Fruit fly (Drosophila melanogaster) Kc167 (cell line): ENCODE results near the gene CG43965.

Experiments used
- Myc ChIP-seq: fragments of >200 bp; optimal IDR thresholded peaks from 2 replicates; lab custom pipeline; 2017; ENCODE audit warnings: missing external identifiers
- Sin3A ChIP-seq: fragments of >200 bp; optimal IDR thresholded peaks from 2 replicates; lab custom pipeline; 2018; ENCODE audit warnings: missing external identifiers
- h ChIP-seq: fragments of >200 bp; optimal IDR thresholded peaks from 3 replicates; lab custom pipeline; 2018; ENCODE audit warnings: missing external identifiers
- insv ChIP-seq: fragments of >200 bp; optimal IDR thresholded peaks from 3 replicates; lab custom pipeline; 2018; ENCODE audit warnings: missing external identifiers
- psq ChIP-seq: fragments of >200 bp; optimal IDR thresholded peaks from 2 replicates; lab custom pipeline; 2017; ENCODE audit warnings: missing external identifiers
- ttk ChIP-seq: sonication (Bioruptor generic); optimal IDR thresholded peaks from 2 replicates; lab custom pipeline; 2017; ENCODE audit warnings: missing external identifiers

dm6 chr3L:8682551-8683375, 42.8 kb downstream of the CG43965 start:
- no peak for TF ChIP-seq Sin3A (lab: Kevin White, UChicago)
- TF ChIP-seq h (lab: Kevin White, UChicago): no peak
- TF ChIP-seq psq (lab: Kevin White, UChicago): no peak
- no peak for TF ChIP-seq insv (lab: Kevin White, UChicago)
- no peak for TF ChIP-seq Myc (lab: Kevin White, UChicago)
- no peak for TF ChIP-seq ttk (lab: Kevin White, UChicago)
